Fruit fly (Drosophila melanogaster) whole organism, embryonic: ENCODE results near the gene CG3184.

Experiments
- Antp ChIP-seq: fragments of 200-800 bp; sonication (Bioruptor generic); optimal IDR thresholded peaks from 3 replicates; lab custom pipeline; 2016; ENCODE audit warnings: missing biosample characterization, missing genetic modification characterization
- Atf3 ChIP-seq: fragments of 200-800 bp; sonication (Bioruptor generic); optimal IDR thresholded peaks from 3 replicates; lab custom pipeline; 2016; ENCODE audit warnings: missing biosample characterization, missing genetic modification characterization
- CG10543 ChIP-seq: fragments of 200-800 bp; sonication (Bioruptor generic); optimal IDR thresholded peaks from 3 replicates; lab custom pipeline; 2017; ENCODE audit warnings: missing biosample characterization, mild to moderate bottlenecking, missing genetic modification characterization, moderate library complexity
- CG11456 ChIP-seq: fragments of 200-800 bp; sonication (Bioruptor generic); IDR thresholded peaks from 3 replicates; pipeline ENCODE4 v1.3.6; 2022; ENCODE audit warnings: missing biosample characterization, missing genetic modification characterization
- CG15514 ChIP-seq: fragments of 200-800 bp; sonication (Bioruptor generic); optimal IDR thresholded peaks from 3 replicates; lab custom pipeline; 2017; ENCODE audit warnings: missing biosample characterization, missing genetic modification characterization, mild to moderate bottlenecking, moderate library complexity, missing genetic modification reagents
- CG15696 ChIP-seq: fragments of 200-800 bp; sonication (Bioruptor generic); optimal IDR thresholded peaks from 2 replicates; lab custom pipeline; 2019; ENCODE audit warnings: missing biosample characterization, mild to moderate bottlenecking, missing genetic modification characterization, moderate library complexity
- CG17361 ChIP-seq: fragments of 200-800 bp; sonication (Bioruptor generic); IDR thresholded peaks from 3 replicates; pipeline ENCODE4 v1.3.6; 2022; ENCODE audit warnings: missing biosample characterization, missing genetic modification characterization
- CG2129 ChIP-seq: fragments of 200-800 bp; sonication (Bioruptor generic); IDR thresholded peaks from 2 replicates; pipeline ENCODE4 v1.3.6; 2022; ENCODE audit warnings: missing biosample characterization, missing genetic modification characterization; ENCODE audit not compliant: partially characterized antibody
- CG33557 ChIP-seq: fragments of 200-800 bp; sonication (Bioruptor generic); optimal IDR thresholded peaks from 2 replicates; lab custom pipeline; 2019; ENCODE audit warnings: missing biosample characterization, mild to moderate bottlenecking, missing genetic modification characterization, moderate library complexity
- CG4617 ChIP-seq: fragments of 200-800 bp; sonication (Bioruptor generic); optimal IDR thresholded peaks from 3 replicates; lab custom pipeline; 2016; ENCODE audit warnings: missing biosample characterization, missing genetic modification characterization, borderline replicate concordance
- CG5245 ChIP-seq: fragments of 200-800 bp; sonication (Bioruptor generic); optimal IDR thresholded peaks from 3 replicates; lab custom pipeline; 2016; ENCODE audit warnings: missing biosample characterization, missing genetic modification characterization
- CG6683 ChIP-seq: fragments of 200-800 bp; sonication (Bioruptor generic); optimal IDR thresholded peaks from 2 replicates; lab custom pipeline; 2017; ENCODE audit warnings: missing biosample characterization, mild to moderate bottlenecking, missing genetic modification characterization, missing genetic modification reagents
- CG8281 ChIP-seq: fragments of 200-800 bp; sonication (Bioruptor generic); optimal IDR thresholded peaks from 2 replicates; lab custom pipeline; 2018; ENCODE audit warnings: missing biosample characterization, mild to moderate bottlenecking, missing genetic modification characterization, moderate library complexity
- CG8388 ChIP-seq: fragments of 200-800 bp; sonication (Bioruptor generic); optimal IDR thresholded peaks from 2 replicates; lab custom pipeline; 2019; ENCODE audit warnings: missing biosample characterization, mild to moderate bottlenecking, missing genetic modification characterization, moderate library complexity
- CG8924 ChIP-seq: fragments of 200-800 bp; optimal IDR thresholded peaks from 3 replicates; lab custom pipeline; 2019; ENCODE audit warnings: missing biosample characterization, mild to moderate bottlenecking, missing genetic modification characterization, moderate library complexity
- CG9817 ChIP-seq: fragments of 200-800 bp; sonication (Bioruptor generic); optimal IDR thresholded peaks from 2 replicates; lab custom pipeline; 2018; ENCODE audit warnings: missing biosample characterization, mild to moderate bottlenecking, missing genetic modification characterization, moderate library complexity
- Dll ChIP-seq: fragments of 200-800 bp; sonication (Bioruptor generic); IDR thresholded peaks from 4 replicates; pipeline ENCODE4 v1.3.6; 2022; ENCODE audit warnings: missing biosample characterization, missing genetic modification characterization; ENCODE audit not compliant: partially characterized antibody
- Doc3 ChIP-seq: fragments of 200-800 bp; sonication (Bioruptor generic); IDR thresholded peaks from 3 replicates; pipeline ENCODE4 v1.3.6; 2022; ENCODE audit warnings: missing biosample characterization, missing genetic modification characterization; ENCODE audit not compliant: partially characterized antibody
- Ets65A ChIP-seq: fragments of 200-800 bp; sonication (Bioruptor generic); peaks from one replicate; lab custom pipeline; 2016; ENCODE audit warnings: missing biosample characterization, missing genetic modification characterization
- Hr51 ChIP-seq, 2 experiments: fragments of 200-800 bp; sonication (Bioruptor generic); optimal IDR thresholded peaks; 2 replicates in 1 of 2; 3 replicates in 1 of 2; lab custom pipeline; 2016 to 2018; ENCODE audit warnings: missing biosample characterization in 2 of 2, missing genetic modification characterization in 2 of 2, mild to moderate bottlenecking in 1 of 2, moderate library complexity in 1 of 2
- Ravus ChIP-seq: fragments of 200-800 bp; sonication (Bioruptor generic); IDR thresholded peaks from 2 replicates; pipeline ENCODE4 v1.3.6; 2022; ENCODE audit warnings: missing biosample characterization, missing genetic modification characterization
- Sry-β ChIP-seq: fragments of 200-800 bp; sonication (Bioruptor generic); optimal IDR thresholded peaks from 2 replicates; lab custom pipeline; 2018; ENCODE audit warnings: missing biosample characterization, mild to moderate bottlenecking, missing genetic modification characterization, moderate library complexity
- Ssrp ChIP-seq: fragments of 200-800 bp; sonication (Bioruptor generic); optimal IDR thresholded peaks from 2 replicates; lab custom pipeline; 2018; ENCODE audit warnings: missing biosample characterization, mild to moderate bottlenecking, missing genetic modification characterization, moderate library complexity
- Tbp ChIP-seq: fragments of >200 bp; optimal IDR thresholded peaks from 2 replicates; lab custom pipeline; 2018; ENCODE audit warnings: missing biosample characterization, missing genetic modification characterization
- bbx ChIP-seq: fragments of 200-800 bp; sonication (Bioruptor generic); IDR thresholded peaks from 2 replicates; pipeline ENCODE4 v1.3.6; 2022; ENCODE audit warnings: missing biosample characterization, missing genetic modification characterization; ENCODE audit not compliant: partially characterized antibody
- bsh ChIP-seq, 2 experiments: fragments of 200-800 bp; sonication (Bioruptor generic); optimal IDR thresholded peaks; 2 replicates each; lab custom pipeline; 2017 to 2018; ENCODE audit warnings: mild to moderate bottlenecking in 2 of 2, missing biosample characterization in 2 of 2, missing genetic modification characterization in 2 of 2, moderate library complexity in 1 of 2
- cad ChIP-seq: fragments of >200 bp; optimal IDR thresholded peaks from 2 replicates; lab custom pipeline; 2017; ENCODE audit warnings: missing biosample characterization, missing genetic modification characterization
- cg ChIP-seq: fragments of 200-800 bp; sonication (Bioruptor generic); optimal IDR thresholded peaks from 3 replicates; lab custom pipeline; 2019; ENCODE audit warnings: missing biosample characterization, mild to moderate bottlenecking, missing genetic modification characterization, moderate library complexity
- emc ChIP-seq: fragments of 200-800 bp; sonication (Bioruptor generic); optimal IDR thresholded peaks from 2 replicates; lab custom pipeline; 2016; ENCODE audit warnings: missing biosample characterization, missing genetic modification characterization
- esg ChIP-seq: fragments of 200-800 bp; sonication (Bioruptor generic); conservative IDR thresholded peaks from 2 replicates; pipeline ENCODE4 v1.3.6; 2022; ENCODE audit warnings: missing biosample characterization, missing genetic modification characterization
- gcm ChIP-seq: fragments of 200-800 bp; sonication (Bioruptor generic); optimal IDR thresholded peaks from 2 replicates; lab custom pipeline; 2019; ENCODE audit warnings: missing biosample characterization, mild to moderate bottlenecking, missing genetic modification characterization, moderate library complexity
- gem ChIP-seq: fragments of 200-800 bp; sonication (Bioruptor generic); optimal IDR thresholded peaks from 2 replicates; lab custom pipeline; 2019; ENCODE audit warnings: missing biosample characterization, mild to moderate bottlenecking, missing genetic modification characterization, moderate library complexity
- gfzf ChIP-seq: fragments of 200-800 bp; sonication (Bioruptor generic); optimal IDR thresholded peaks from 2 replicates; lab custom pipeline; 2016; ENCODE audit warnings: missing biosample characterization, mild to moderate bottlenecking, missing genetic modification characterization, moderate library complexity
- jumu ChIP-seq: fragments of 200-800 bp; sonication (Bioruptor generic); optimal IDR thresholded peaks from 3 replicates; lab custom pipeline; 2016; ENCODE audit warnings: missing biosample characterization, missing genetic modification characterization
- lola ChIP-seq, 3 experiments: fragments of >200 bp in 2 of 3; fragments of 200-800 bp in 1 of 3; sonication (Bioruptor generic) in 1 of 3; optimal IDR thresholded peaks; 2 replicates each; lab custom pipeline; 2017 to 2019; ENCODE audit warnings: missing biosample characterization in 3 of 3, missing genetic modification characterization in 3 of 3, mild to moderate bottlenecking in 1 of 3, moderate library complexity in 1 of 3
- mld ChIP-seq: fragments of 200-800 bp; sonication (Bioruptor generic); IDR thresholded peaks from 3 replicates; pipeline ENCODE4 v1.3.6; 2022; ENCODE audit warnings: missing biosample characterization, missing genetic modification characterization; ENCODE audit not compliant: partially characterized antibody
- odd ChIP-seq: fragments of 200-800 bp; sonication (Bioruptor generic); optimal IDR thresholded peaks from 2 replicates; lab custom pipeline; 2017; ENCODE audit warnings: missing biosample characterization, mild to moderate bottlenecking, missing genetic modification characterization
- otp ChIP-seq: fragments of 200-800 bp; sonication (Bioruptor generic); IDR thresholded peaks from 3 replicates; pipeline ENCODE4, ENCODE4 v1.3.6; 2022; ENCODE audit warnings: missing biosample characterization, missing genetic modification characterization
- pan ChIP-seq, 4 experiments: fragments of >200 bp in 3 of 4; fragments of 200-800 bp in 1 of 4; sonication (Bioruptor generic) in 1 of 4; optimal IDR thresholded peaks in 3 of 4; IDR thresholded peaks in 1 of 4; 2 replicates each; pipeline versions ENCODE4 v1.3.6 to Lab custom; 2017 to 2022; ENCODE audit warnings: missing biosample characterization in 2 of 4, missing genetic modification characterization in 2 of 4, mixed read lengths in 1 of 4
- pho ChIP-seq: fragments of 200-800 bp; sonication (Bioruptor generic); optimal IDR thresholded peaks from 2 replicates; lab custom pipeline; 2016; ENCODE audit warnings: missing biosample characterization, missing genetic modification characterization
- pros ChIP-seq: fragments of 200-800 bp; sonication (Bioruptor generic); optimal IDR thresholded peaks from 3 replicates; lab custom pipeline; 2019; ENCODE audit warnings: missing biosample characterization, mild to moderate bottlenecking, missing genetic modification characterization, moderate library complexity
- rib ChIP-seq: fragments of 200-800 bp; sonication (Bioruptor generic); IDR thresholded peaks from 2 replicates; pipeline ENCODE4 v1.3.6; 2022; ENCODE audit warnings: missing biosample characterization, missing genetic modification characterization
- sna ChIP-seq: fragments of 200-800 bp; sonication (Bioruptor generic); IDR thresholded peaks from 2 replicates; pipeline ENCODE4 v1.3.6; 2022; ENCODE audit warnings: missing biosample characterization, missing genetic modification characterization; ENCODE audit not compliant: partially characterized antibody
- tgo ChIP-seq: fragments of 200-800 bp; sonication (Bioruptor generic); IDR thresholded peaks from 3 replicates; pipeline ENCODE4 v1.3.6; 2022; ENCODE audit warnings: missing biosample characterization, missing genetic modification characterization
- tio ChIP-seq: fragments of 200-800 bp; sonication (Bioruptor generic); optimal IDR thresholded peaks from 2 replicates; lab custom pipeline; 2017; ENCODE audit warnings: missing biosample characterization, missing genetic modification characterization, inconsistent platforms
- twi ChIP-seq: fragments of 200-800 bp; optimal IDR thresholded peaks from 2 replicates; lab custom pipeline; 2019; ENCODE audit warnings: missing biosample characterization, mild to moderate bottlenecking, missing genetic modification characterization, moderate library complexity
- unc-4 ChIP-seq: fragments of 200-800 bp; sonication (Bioruptor generic); IDR thresholded peaks from 2 replicates; pipeline ENCODE4 v1.3.6; 2022; ENCODE audit warnings: missing biosample characterization, missing genetic modification characterization; ENCODE audit not compliant: partially characterized antibody
- wor ChIP-seq: fragments of 200-800 bp; sonication (Bioruptor generic); IDR thresholded peaks from 2 replicates; pipeline ENCODE4 v1.3.6; 2022; ENCODE audit warnings: missing biosample characterization, missing genetic modification characterization

Gene CG3184

dm6 chrX:6711295-6711694 is 22.7 kb upstream of the CG3184 start (continued):
- TF ChIP-seq CG6683 (GFP tag; lab: Kevin White, UChicago) (peak; percentile 68), Ets65A (GFP tag; lab: Kevin White, UChicago) (peak; percentile 97), Hr51 (GFP tag; optimal IDR thresholded peaks at IDR 0.05; lab: Kevin White, UChicago) (peak; percentile 61 to 85), Atf3 (GFP tag; lab: Kevin White, UChicago) (peak; percentile 66), CG8924 (tag; lab: Kevin White, UChicago) (peak; percentile 82), cg (GFP tag; lab: Kevin White, UChicago) (no peak), CG8281 (tag; lab: Kevin White, UChicago) (peak; percentile 55), CG11456 (GFP tag; lab: Robert Waterston, UW) (no peak; the same call in 2 of the 3 replicates), Sry-β (GFP tag; lab: Kevin White, UChicago) (no peak), CG8388 (peak; percentile 74), CG10543 (peak; percentile 40), jumu (GFP tag; lab: Kevin White, UChicago) (peak; percentile 77), Antp (GFP tag; lab: Kevin White, UChicago) (peak; percentile 84), CG2129 (no peak), CG4617 (GFP tag; lab: Kevin White, UChicago) (peak; percentile 26), CG33557 (GFP tag; lab: Kevin White, UChicago) (peak; percentile 13), gcm (GFP tag; lab: Kevin White, UChicago) (peak; percentile 81), Ssrp (tag; lab: Kevin White, UChicago) (peak; percentile 66), otp (GFP tag; lab: Robert Waterston, UW) (0 out of 3 replicates have a peak, but pooled peaks have one; percentile 56), odd (GFP tag; lab: Kevin White, UChicago) (peak; percentile 63), bsh (GFP tag; optimal IDR thresholded peaks at IDR 0.05; lab: Kevin White, UChicago) (peak; percentile 86 to 87), rib (GFP tag; lab: Robert Waterston, UW) (no peak), Ravus (GFP tag; lab: Robert Waterston, UW) (peak; percentile 21; the same call in 1 of the 2 replicates), esg (GFP tag; lab: Robert Waterston, UW) (peak; percentile 64), pan (optimal IDR thresholded peaks at IDR 0.05; lab: Kevin White, UChicago) (no peak), pan (GFP tag; optimal IDR thresholded peaks at IDR 0.05 in 1 of 2, IDR thresholded peaks at IDR 0.05 in 1 of 2) (peak in 1 of 2 experiments; percentile 78), wor (no peak; the same call in 1 of the 2 replicates), tio (GFP tag; lab: Kevin White, UChicago) (peak; percentile 47), CG5245 (GFP tag; lab: Kevin White, UChicago) (peak; percentile 51), cad (GFP tag; lab: Kevin White, UChicago) (no peak), Tbp (GFP tag; lab: Kevin White, UChicago) (no peak), twi (tag; lab: Kevin White, UChicago) (peak; percentile 40), lola (GFP tag; optimal IDR thresholded peaks at IDR 0.05; lab: Kevin White, UChicago) (peak in 1 of 3 experiments; percentile 63), CG15514 (GFP tag; lab: Kevin White, UChicago) (peak; percentile 75), Doc3 (GFP tag; lab: Robert Waterston, UW) (no peak), CG17361 (GFP tag; lab: Robert Waterston, UW) (peak; percentile 76), gem (tag; lab: Kevin White, UChicago) (peak; percentile 88), gfzf (GFP tag; lab: Kevin White, UChicago) (no peak), sna (no peak), pho (GFP tag; lab: Kevin White, UChicago) (peak; percentile 80), unc-4 (no peak), bbx (no peak), pros (GFP tag; lab: Kevin White, UChicago) (no peak), CG9817 (tag; lab: Kevin White, UChicago) (peak; percentile 73), mld (GFP tag; lab: Robert Waterston, UW) (no peak), tgo (GFP tag; lab: Robert Waterston, UW) (peak; percentile 79), CG15696 (tag; lab: Kevin White, UChicago) (peak; percentile 32), Dll (GFP tag; lab: Robert Waterston, UW) (no peak), emc (GFP tag; lab: Kevin White, UChicago) (peak; percentile 43)
